Fruit fly (Drosophila melanogaster) S2 (cell line): ENCODE results near the gene CG32277.

Source experiments
- CG8478 ChIP-seq: fragments of >200 bp; optimal IDR thresholded peaks from 2 replicates; lab custom pipeline; 2018
- CTCF ChIP-seq, 2 experiments: fragments of >200 bp; optimal IDR thresholded peaks; 2 replicates each; lab custom pipeline; 2018

DNA sequence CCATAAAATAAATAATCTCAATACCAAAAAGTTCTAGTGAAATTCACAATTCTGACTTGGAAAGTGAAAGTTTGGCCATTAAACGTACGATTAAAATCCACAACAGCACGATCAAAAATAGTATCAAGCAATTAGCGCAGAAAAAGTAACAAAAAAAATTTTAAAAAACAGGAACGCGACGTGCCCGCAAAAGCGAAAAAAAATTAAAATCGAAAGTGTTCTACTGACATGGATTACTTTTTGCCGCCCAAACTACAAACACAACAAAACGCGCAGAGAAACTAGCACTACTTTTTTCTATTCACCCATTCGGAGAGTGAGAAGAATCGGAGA is 44.4 kb upstream of the CG32277 start:
- no peak for TF ChIP-seq CG8478 (lab: Kevin White, UChicago)
- TF ChIP-seq CTCF (optimal IDR thresholded peaks at IDR 0.05; lab: Kevin White, UChicago) = no peak
